Fruit fly (Drosophila melanogaster): ENCODE results near the gene Cp16.
A peak's percentile ranks its signal among the peaks of the same experiment; 100 is the strongest.

The Cp16 gene

DNA sequence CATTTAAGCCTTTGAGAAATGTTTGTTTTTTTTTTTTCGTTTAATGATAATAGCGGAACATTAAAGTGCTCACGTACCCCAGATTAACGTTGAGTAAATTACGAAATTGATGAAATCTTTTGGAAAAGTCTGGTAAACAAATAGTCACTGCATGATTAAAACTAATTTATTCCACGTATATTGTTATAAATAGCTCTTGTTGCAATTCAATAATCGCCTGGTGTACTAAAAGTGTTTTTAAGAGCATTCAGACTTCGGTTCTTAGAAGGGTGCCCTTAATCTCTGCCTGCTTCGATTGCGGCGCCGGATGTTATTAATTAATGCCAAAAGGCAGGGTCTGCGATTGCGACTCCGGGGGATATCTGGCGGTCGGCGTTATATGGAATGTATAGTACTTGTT lies 22.9 kb upstream of the Cp16 start:
- TF ChIP-seq psq (optimal IDR thresholded peaks at IDR 0.05) (no peak), pan (optimal IDR thresholded peaks at IDR 0.05) (no peak), Dll (optimal IDR thresholded peaks at IDR 0.05) (no peak), usp (GFP tag; optimal IDR thresholded peaks at IDR 0.05) (no peak), EcR (GFP tag; optimal IDR thresholded peaks at IDR 0.05) (no peak), CG8478 (optimal IDR thresholded peaks at IDR 0.05) (no peak)

DNA sequence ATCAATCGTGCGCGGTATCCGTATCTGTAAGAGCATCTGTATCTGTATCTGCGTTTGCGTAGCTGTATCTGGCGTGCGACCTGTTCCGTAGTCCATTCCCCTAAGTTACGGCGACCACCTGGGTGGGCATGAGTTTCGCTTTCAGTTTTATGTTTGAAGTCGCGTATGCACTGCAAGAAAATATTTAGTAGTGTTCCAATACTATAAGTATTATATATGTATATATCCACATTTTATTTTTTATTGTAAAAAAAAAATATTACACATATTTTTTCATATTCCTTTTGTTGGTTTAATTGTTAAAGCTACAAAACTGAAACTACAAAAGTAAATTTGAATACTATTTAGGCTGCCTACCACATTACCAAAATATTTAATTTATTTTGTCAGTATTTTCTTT lies 18.8 kb upstream of the Cp16 start:
- TF ChIP-seq EcR (GFP tag; optimal IDR thresholded peaks at IDR 0.05) (no peak), CG8478 (optimal IDR thresholded peaks at IDR 0.05) (no peak), pan (optimal IDR thresholded peaks at IDR 0.05) (no peak), Dll (optimal IDR thresholded peaks at IDR 0.05) (no peak), usp (GFP tag; optimal IDR thresholded peaks at IDR 0.05) (no peak), psq (optimal IDR thresholded peaks at IDR 0.05) (no peak)

DNA sequence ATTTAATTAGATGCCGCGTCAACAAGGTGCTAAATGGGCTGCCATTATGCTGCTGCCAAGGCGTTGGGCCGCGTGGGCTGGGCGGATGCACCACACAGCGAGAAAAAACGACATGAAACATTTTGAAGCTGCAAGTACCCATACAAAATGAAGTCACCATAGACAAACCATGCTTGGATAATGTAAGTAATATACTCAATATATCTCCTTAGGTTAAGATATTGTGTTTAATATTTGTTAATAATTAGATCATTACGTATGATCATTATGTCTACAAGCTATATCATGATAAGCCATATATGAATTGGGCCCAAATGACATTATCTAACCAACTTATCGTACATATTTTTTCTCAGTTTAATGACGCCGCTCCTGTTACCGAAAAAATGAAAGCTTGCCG lies 15.7 kb upstream of the Cp16 start:
- TF ChIP-seq CG8478 (optimal IDR thresholded peaks at IDR 0.05) (no peak), Dll (optimal IDR thresholded peaks at IDR 0.05) (peak; percentile 9)

DNA sequence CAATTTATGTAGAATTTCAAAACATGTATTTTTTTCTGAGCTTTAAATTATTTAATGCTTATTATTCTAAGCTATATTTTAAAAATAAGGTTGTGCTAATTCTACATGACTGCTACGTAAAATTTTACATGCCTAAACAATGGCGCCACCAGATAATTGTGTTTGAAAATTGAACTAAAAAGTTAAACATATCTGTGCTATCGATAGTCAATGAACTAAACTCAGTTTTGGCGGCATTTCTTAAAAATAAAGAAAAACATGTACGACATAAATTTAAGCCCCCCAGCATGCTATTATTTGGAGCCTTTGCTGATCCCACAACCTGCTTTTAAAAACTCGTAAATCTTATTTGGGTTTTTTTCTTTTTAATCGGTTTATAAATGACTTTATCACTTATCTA lies 13.1 kb upstream of the Cp16 start:
- TF ChIP-seq EcR (GFP tag; optimal IDR thresholded peaks at IDR 0.05) (no peak), Dll (optimal IDR thresholded peaks at IDR 0.05) (no peak), CG8478 (optimal IDR thresholded peaks at IDR 0.05) (no peak), usp (GFP tag; optimal IDR thresholded peaks at IDR 0.05) (no peak)

DNA sequence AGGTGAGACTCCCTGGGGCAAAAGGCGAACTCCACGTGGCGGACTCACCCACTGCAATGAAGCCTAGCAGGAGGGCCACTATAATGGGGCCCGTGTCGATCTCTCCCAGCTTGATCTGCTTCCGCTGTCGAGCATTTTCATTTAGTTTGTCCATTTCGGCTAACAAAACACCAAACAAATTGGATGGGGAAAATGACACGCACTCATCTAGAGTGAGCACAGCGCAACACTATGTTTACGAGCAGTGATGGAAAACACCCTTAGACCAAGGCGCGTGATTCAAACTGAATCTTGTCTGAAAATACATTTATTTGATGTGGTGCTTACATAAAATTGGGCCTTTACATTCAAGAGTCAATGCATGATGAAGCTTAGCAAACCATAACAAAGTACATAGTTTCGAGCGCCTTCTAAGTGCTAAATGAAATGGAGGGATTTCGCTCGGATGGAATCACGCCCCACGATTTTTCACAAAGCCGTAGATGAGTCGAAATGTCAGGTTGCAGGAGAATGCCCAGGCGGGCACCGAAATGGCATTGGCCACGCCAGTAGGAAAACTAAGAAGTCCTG lies 11.7 kb upstream of the Cp16 start, which contains the start of gene SrpRbeta:
SrpRbeta (minus strand) TSS at position 236 of the 570 bp plus-strand sequence.
- TF ChIP-seq pan (optimal IDR thresholded peaks at IDR 0.05) (no peak), usp (GFP tag; optimal IDR thresholded peaks at IDR 0.05) (no peak), CG8478 (optimal IDR thresholded peaks at IDR 0.05) (no peak), psq (optimal IDR thresholded peaks at IDR 0.05) (no peak), EcR (GFP tag; optimal IDR thresholded peaks at IDR 0.05) (no peak), Dll (optimal IDR thresholded peaks at IDR 0.05) (no peak)

DNA sequence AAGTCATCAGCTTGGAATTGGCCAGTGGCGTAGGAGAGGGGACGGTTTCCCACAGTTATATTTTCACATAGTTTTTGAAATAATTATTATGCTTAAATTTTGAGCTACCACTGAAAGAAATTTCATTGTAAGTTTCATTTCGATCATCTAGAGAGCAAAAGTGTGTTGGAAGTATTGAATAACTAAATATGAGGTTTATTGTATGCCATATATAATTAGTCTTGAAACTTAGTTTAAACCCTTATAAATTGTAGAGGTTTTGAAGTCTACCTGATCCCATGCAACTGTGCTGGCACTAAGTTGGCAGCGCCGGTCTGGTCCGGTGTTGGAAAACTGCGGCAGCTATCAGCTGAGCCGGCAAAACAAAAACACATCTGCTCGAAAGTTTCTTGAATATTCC lies 10.6 kb upstream of the Cp16 start, which contains the start of the genes CG32022 and CG6511:
CG32022 (minus strand) TSS at position 128 of the 400 bp plus-strand sequence.
CG6511 (plus strand) TSS at position 180 of the 400 bp plus-strand sequence.
- TF ChIP-seq EcR (GFP tag; optimal IDR thresholded peaks at IDR 0.05) = no peak
- no peak for TF ChIP-seq CG8478 (optimal IDR thresholded peaks at IDR 0.05)
- TF ChIP-seq pan (optimal IDR thresholded peaks at IDR 0.05) = no peak
- TF ChIP-seq Dll (optimal IDR thresholded peaks at IDR 0.05) = no peak

DNA sequence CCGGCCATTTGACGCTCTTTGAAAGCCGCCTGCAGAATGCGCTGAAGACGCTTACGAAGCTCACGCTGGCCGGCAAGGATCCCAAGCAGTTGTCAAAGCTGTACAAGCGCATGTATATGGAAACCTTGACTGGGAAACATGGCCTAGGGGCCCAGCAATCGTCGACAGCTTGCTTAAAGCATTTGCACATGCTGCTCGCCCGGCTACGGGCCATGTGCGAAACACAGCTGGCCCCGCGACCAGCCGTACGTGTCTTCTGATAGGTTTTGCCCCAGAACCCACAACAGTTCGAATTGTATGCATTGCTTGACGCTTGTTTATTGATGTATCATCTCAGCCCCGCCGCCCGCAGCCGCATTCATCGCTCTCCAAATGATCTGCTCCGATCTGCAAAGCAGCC lies 6.5 kb upstream of the Cp16 start:
- TF ChIP-seq EcR (GFP tag; optimal IDR thresholded peaks at IDR 0.05) (no peak), psq (optimal IDR thresholded peaks at IDR 0.05) (no peak), usp (GFP tag; optimal IDR thresholded peaks at IDR 0.05) (no peak), Dll (optimal IDR thresholded peaks at IDR 0.05) (no peak), CG8478 (optimal IDR thresholded peaks at IDR 0.05) (no peak), pan (optimal IDR thresholded peaks at IDR 0.05) (no peak)

DNA sequence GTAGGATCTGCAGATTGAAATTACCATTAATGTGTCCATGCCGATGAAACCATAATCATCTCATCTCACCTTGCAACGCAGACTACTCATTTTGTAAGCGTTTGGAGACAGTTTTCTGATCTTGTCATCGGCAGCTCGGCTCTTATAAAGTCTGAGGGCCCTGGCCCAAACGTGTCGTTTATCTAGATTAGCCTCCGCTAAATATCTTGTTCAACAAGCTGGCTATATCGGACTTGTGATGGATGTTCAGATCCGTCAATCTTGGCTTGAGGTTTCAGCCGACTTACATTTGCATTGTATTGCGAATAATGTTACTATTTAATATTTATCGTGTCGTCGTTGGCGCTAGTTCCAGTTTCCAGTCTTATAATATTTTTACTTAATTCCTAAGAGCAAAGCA lies 6.1 kb upstream of the Cp16 start, which contains the start of gene CG43965:
CG43965 (minus strand) TSS at position 101 of the 400 bp plus-strand sequence.
- no peak for TF ChIP-seq CG8478 (optimal IDR thresholded peaks at IDR 0.05)
- no peak for TF ChIP-seq EcR (GFP tag; optimal IDR thresholded peaks at IDR 0.05)
- no peak for TF ChIP-seq Dll (optimal IDR thresholded peaks at IDR 0.05)

DNA sequence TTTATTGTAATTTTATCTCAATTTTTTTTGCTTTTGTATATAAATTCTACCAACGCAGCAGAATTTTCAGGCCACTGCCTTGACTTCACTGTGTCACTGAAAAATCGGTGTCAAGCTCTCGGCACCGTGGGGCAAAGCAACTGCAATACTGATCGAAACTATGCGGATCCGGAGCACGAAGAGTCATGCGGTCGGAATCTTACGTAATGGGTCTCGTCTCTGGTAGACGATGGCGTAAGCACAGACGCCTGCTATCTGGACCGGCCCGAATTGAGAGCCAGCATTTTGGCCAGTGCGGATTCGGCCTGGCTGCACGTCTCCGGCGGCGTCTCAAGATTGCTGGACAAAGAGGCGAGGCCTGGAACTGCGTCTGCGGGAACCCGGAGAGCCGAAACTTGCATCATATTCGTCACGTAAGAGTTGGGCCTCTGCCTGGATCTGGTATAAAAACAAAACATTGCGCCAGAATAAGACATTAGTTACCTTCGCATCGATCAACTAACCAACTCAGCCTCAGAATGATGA lies 5.4 kb upstream of the Cp16 start, which contains the start of gene Cp18:
Cp18 (plus strand) TSS at position 475 of the 525 bp plus-strand sequence.
- TF ChIP-seq EcR (GFP tag; optimal IDR thresholded peaks at IDR 0.05) (no peak), pan (optimal IDR thresholded peaks at IDR 0.05) (no peak), Dll (optimal IDR thresholded peaks at IDR 0.05) (no peak), usp (GFP tag; optimal IDR thresholded peaks at IDR 0.05) (no peak), CG8478 (optimal IDR thresholded peaks at IDR 0.05) (no peak), psq (optimal IDR thresholded peaks at IDR 0.05) (no peak)

DNA sequence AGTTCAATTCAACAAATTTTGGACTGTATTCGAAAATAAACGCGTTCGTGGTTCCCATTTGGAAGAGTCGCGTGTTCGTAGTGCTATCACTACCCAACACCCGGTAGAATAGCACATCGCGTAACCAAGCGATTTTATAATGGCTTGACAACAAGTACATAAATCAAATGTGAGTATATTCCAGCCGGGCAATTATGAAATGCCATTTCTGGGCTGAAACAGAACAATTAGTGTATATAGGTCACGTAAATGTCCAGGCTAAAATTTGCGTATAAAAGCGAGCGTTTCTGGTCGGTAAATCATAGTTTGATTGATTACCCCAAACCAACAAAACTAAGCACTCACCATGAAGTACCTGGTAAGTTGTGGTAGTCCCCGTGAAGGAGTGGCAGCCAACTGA lies 3.6 kb upstream of the Cp16 start, which contains the start of gene Cp15:
Cp15 (plus strand) TSS at position 301 of the 400 bp plus-strand sequence.
- no peak for TF ChIP-seq CG8478 (optimal IDR thresholded peaks at IDR 0.05)
- TF ChIP-seq Dll (optimal IDR thresholded peaks at IDR 0.05) = no peak
- no peak for TF ChIP-seq usp (GFP tag; optimal IDR thresholded peaks at IDR 0.05)

DNA sequence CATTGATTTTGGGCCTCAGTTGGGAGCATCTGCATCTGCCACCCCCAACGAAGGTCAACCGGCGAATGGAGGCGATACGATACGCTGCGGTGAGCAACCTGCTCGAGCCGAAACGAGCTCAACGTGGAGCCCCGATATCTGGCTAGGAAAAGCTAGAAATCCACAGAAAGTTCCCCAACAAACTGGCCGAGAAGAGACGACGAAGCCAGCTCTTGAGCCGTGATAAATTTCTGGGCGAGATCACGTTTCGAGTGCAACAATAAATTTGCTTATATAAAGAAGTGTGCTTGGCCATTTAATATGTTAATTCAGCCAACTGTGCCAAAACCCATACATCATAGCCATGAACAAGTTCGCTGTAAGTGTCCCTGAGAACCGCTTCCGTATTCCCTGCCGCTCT lies 2.2 kb upstream of the Cp16 start, which contains the start of gene Cp19:
Cp19 (plus strand) TSS at position 301 of the 400 bp plus-strand sequence.
- TF ChIP-seq CG8478 (optimal IDR thresholded peaks at IDR 0.05) (no peak), Dll (optimal IDR thresholded peaks at IDR 0.05) (no peak), pan (optimal IDR thresholded peaks at IDR 0.05) (no peak), EcR (GFP tag; optimal IDR thresholded peaks at IDR 0.05) (no peak), psq (optimal IDR thresholded peaks at IDR 0.05) (no peak), usp (GFP tag; optimal IDR thresholded peaks at IDR 0.05) (no peak)

DNA sequence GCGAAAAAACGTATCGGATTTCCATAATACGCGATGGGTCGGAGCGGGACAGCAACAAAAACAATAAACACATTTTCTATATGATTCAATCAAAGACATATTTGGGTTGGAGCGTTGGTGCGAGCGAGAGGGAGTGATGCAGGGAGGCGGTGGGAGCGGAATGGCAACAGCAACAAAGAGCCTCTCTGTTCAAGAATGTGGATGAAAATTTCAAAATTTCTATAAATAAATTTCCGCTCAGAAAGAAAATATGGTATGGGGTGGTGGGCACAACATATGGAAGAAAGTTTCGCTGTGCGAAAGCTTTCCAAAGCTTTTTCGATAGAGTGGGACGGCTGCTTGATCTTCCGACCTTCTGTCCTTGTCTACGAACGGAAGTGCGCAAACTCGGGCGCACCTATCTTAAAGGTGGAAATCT lies 9.3 kb downstream of the Cp16 start:
- no peak for TF ChIP-seq CG8478 (optimal IDR thresholded peaks at IDR 0.05)
- TF ChIP-seq psq (optimal IDR thresholded peaks at IDR 0.05) = no peak
- no peak for TF ChIP-seq usp (GFP tag; optimal IDR thresholded peaks at IDR 0.05)
- no peak for TF ChIP-seq Dll (optimal IDR thresholded peaks at IDR 0.05)
- no peak for TF ChIP-seq EcR (GFP tag; optimal IDR thresholded peaks at IDR 0.05)
- no peak for TF ChIP-seq pan (optimal IDR thresholded peaks at IDR 0.05)

DNA sequence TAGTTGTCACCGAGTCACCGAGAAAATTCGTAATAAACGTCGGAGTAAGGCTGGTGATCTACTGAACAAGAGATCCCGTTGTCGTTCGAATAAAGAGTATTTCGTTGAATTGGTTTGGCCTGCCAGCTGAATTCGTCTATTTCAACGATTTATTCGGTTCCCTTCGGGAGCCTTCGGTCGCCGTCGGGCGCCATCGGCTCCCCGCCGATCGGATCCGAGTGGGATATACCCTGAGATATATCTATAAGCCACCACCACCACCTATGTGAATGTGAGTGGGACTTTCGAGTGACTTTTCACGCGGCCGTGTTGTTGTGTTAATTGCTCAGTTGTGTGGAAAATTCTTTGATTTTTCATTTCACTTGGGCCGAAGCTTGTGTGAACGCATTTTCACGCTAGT lies 13.5 kb downstream of the Cp16 start, which contains the start of gene Prm:
Prm (minus strand) TSS at position 101 of the 400 bp plus-strand sequence.
- no peak for TF ChIP-seq EcR (GFP tag; optimal IDR thresholded peaks at IDR 0.05)
- no peak for TF ChIP-seq pan (optimal IDR thresholded peaks at IDR 0.05)
- TF ChIP-seq Dll (optimal IDR thresholded peaks at IDR 0.05) = no peak
- TF ChIP-seq psq (optimal IDR thresholded peaks at IDR 0.05) = no peak
- no peak for TF ChIP-seq usp (GFP tag; optimal IDR thresholded peaks at IDR 0.05)
- TF ChIP-seq CG8478 (optimal IDR thresholded peaks at IDR 0.05) = no peak
